Fruit fly (Drosophila melanogaster): ENCODE data around the gene Acp95EF.

Gene Acp95EF

dm6 chr3R:24229870-24230422 lies 1.2 kb downstream of the Acp95EF start, which contains the start of gene Spase22-23 (continued):
- TF ChIP-seq CG4360 (GFP tag; IDR thresholded peaks at IDR 0.05) = no peak
- no peak for TF ChIP-seq CG18262 (tag; optimal IDR thresholded peaks at IDR 0.05)
- TF ChIP-seq nmo (GFP tag; optimal IDR thresholded peaks at IDR 0.05) = no peak
- no peak for TF ChIP-seq abd-A (tag; optimal IDR thresholded peaks at IDR 0.05)
- TF ChIP-seq CG1024 (GFP tag; IDR thresholded peaks at IDR 0.05) = no peak
- no peak for TF ChIP-seq CG9609 (GFP tag; optimal IDR thresholded peaks at IDR 0.05)
- TF ChIP-seq D (optimal IDR thresholded peaks at IDR 0.05) = no peak
- TF ChIP-seq D (GFP tag; optimal IDR thresholded peaks at IDR 0.05) = no peak
- TF ChIP-seq CG8944 (GFP tag; optimal IDR thresholded peaks at IDR 0.05) = no peak
- TF ChIP-seq unc-4 (GFP tag; IDR thresholded peaks at IDR 0.05; ENCODE audit: partially characterized antibody) = peak; percentile 89
- no peak for TF ChIP-seq Antp (GFP tag; optimal IDR thresholded peaks at IDR 0.05)
- TF ChIP-seq Pdp1 (GFP tag; optimal IDR thresholded peaks at IDR 0.05) = no peak
- no peak for TF ChIP-seq nom (GFP tag; optimal IDR thresholded peaks at IDR 0.05)
- TF ChIP-seq Asciz (GFP tag; optimal IDR thresholded peaks at IDR 0.05) = no peak
- no peak for TF ChIP-seq CG6765 (GFP tag; optimal IDR thresholded peaks at IDR 0.05)
- no peak for TF ChIP-seq CG12071 (GFP tag; optimal IDR thresholded peaks at IDR 0.05)
- TF ChIP-seq Nf-YA (GFP tag; IDR thresholded peaks at IDR 0.05) = no peak
- TF ChIP-seq sens-2 (GFP tag; IDR thresholded peaks at IDR 0.05) = no peak
- TF ChIP-seq Jarid2 (GFP tag; optimal IDR thresholded peaks at IDR 0.05) = no peak
- TF ChIP-seq CG2202 (tag; optimal IDR thresholded peaks at IDR 0.05) = no peak
- no peak for TF ChIP-seq CG5953 (GFP tag; IDR thresholded peaks at IDR 0.05)
- TF ChIP-seq CG12104 (GFP tag; optimal IDR thresholded peaks at IDR 0.05) = no peak
- no peak for TF ChIP-seq croc (GFP tag; conservative IDR thresholded peaks at IDR 0.05)
- TF ChIP-seq CG8359 (GFP tag; optimal IDR thresholded peaks at IDR 0.05; ENCODE audit: borderline replicate concordance) = no peak
- no peak for TF ChIP-seq B-H1 (GFP tag; IDR thresholded peaks at IDR 0.05)
- TF ChIP-seq CG34376 (GFP tag; optimal IDR thresholded peaks at IDR 0.05) = no peak
- no peak for TF ChIP-seq pros (GFP tag; optimal IDR thresholded peaks at IDR 0.05)
- no peak for TF ChIP-seq Blimp-1 (GFP tag; optimal IDR thresholded peaks at IDR 0.05)
- no peak for TF ChIP-seq cwo (GFP tag; optimal IDR thresholded peaks at IDR 0.05)
- no peak for TF ChIP-seq p53 (GFP tag; optimal IDR thresholded peaks at IDR 0.05)
- no peak for TF ChIP-seq Hand (GFP tag; optimal IDR thresholded peaks at IDR 0.05)
- no peak for TF ChIP-seq Mad (GFP tag; optimal IDR thresholded peaks at IDR 0.05)
- TF ChIP-seq mam (GFP tag; optimal IDR thresholded peaks at IDR 0.05) = no peak
- TF ChIP-seq CG14667 (GFP tag; IDR thresholded peaks at IDR 0.05) = no peak
- peak; percentile 89 for TF ChIP-seq nerfin-2 (GFP tag; IDR thresholded peaks at IDR 0.05; ENCODE audit: partially characterized antibody)
- no peak for TF ChIP-seq kni (GFP tag; optimal IDR thresholded peaks at IDR 0.05)
- no peak for TF ChIP-seq chn (GFP tag; optimal IDR thresholded peaks at IDR 0.05)
- no peak for TF ChIP-seq Dbx (GFP tag; IDR thresholded peaks at IDR 0.05)
- peak; percentile 89 for TF ChIP-seq Doc3 (GFP tag; IDR thresholded peaks at IDR 0.05; ENCODE audit: partially characterized antibody)
- TF ChIP-seq fd102C (GFP tag; optimal IDR thresholded peaks at IDR 0.05) = no peak
- no peak; the same call in 1 of the 2 replicates for TF ChIP-seq CG11247 (GFP tag; IDR thresholded peaks at IDR 0.05)
- TF ChIP-seq row (GFP tag; IDR thresholded peaks at IDR 0.05) = no peak; the same call in 2 of the 3 replicates
- no peak for TF ChIP-seq luna (GFP tag; optimal IDR thresholded peaks at IDR 0.05)
- TF ChIP-seq CG16813 (GFP tag; IDR thresholded peaks at IDR 0.05; ENCODE audit: partially characterized antibody) = peak; percentile 94
- TF ChIP-seq CG10543 (GFP tag; optimal IDR thresholded peaks at IDR 0.05) = no peak
- TF ChIP-seq CG13296 (GFP tag; optimal IDR thresholded peaks at IDR 0.05) = no peak
- TF ChIP-seq CG3163 (GFP tag; optimal IDR thresholded peaks at IDR 0.05) = no peak
- 0 out of 2 replicates have a peak, but pooled peaks have one; percentile 19 for TF ChIP-seq slbo (GFP tag; IDR thresholded peaks at IDR 0.05)
- no peak for TF ChIP-seq slp2 (GFP tag; optimal IDR thresholded peaks at IDR 0.05)
- TF ChIP-seq MESR4 (GFP tag; optimal IDR thresholded peaks at IDR 0.05) = peak; percentile 82

Data from whole organism, embryonic.